Fruit fly (Drosophila melanogaster) whole organism, pupa: Measurements from ENCODE around the gene robo2.

Source experiments
- CG10348 ChIP-seq: fragments of 200-800 bp; sonication (Bioruptor generic); IDR thresholded peaks from 2 replicates; pipeline ENCODE4 v1.3.6; 2022; ENCODE audit warnings: missing biosample characterization, missing genetic modification characterization
- CG13204 ChIP-seq: fragments of 200-800 bp; sonication (Bioruptor generic); optimal IDR thresholded peaks from 2 replicates; lab custom pipeline; 2018; ENCODE audit warnings: missing biosample characterization, mild to moderate bottlenecking, missing genetic modification characterization, moderate library complexity
- CG14655 ChIP-seq: fragments of 200-800 bp; sonication (Bioruptor generic); optimal IDR thresholded peaks from 3 replicates; lab custom pipeline; 2017; ENCODE audit warnings: mild to moderate bottlenecking, missing biosample characterization, missing genetic modification reagents, missing genetic modification characterization
- CG15710 ChIP-seq: fragments of 200-800 bp; sonication (Bioruptor generic); optimal IDR thresholded peaks from 2 replicates; lab custom pipeline; 2018; ENCODE audit warnings: missing biosample characterization, mild to moderate bottlenecking, missing genetic modification characterization, moderate library complexity
- CG17806 ChIP-seq: fragments of 200-800 bp; sonication (Bioruptor generic); optimal IDR thresholded peaks from 2 replicates; lab custom pipeline; 2018; ENCODE audit warnings: missing biosample characterization, mild to moderate bottlenecking, missing genetic modification characterization, moderate library complexity
- CG32121 ChIP-seq: fragments of 200-800 bp; sonication (Bioruptor generic); IDR thresholded peaks from 2 replicates; pipeline ENCODE4 v1.3.6; 2022; ENCODE audit warnings: missing biosample characterization, missing genetic modification characterization
- CG34367 ChIP-seq: fragments of 200-800 bp; sonication (Bioruptor generic); optimal IDR thresholded peaks from 2 replicates; lab custom pipeline; 2018; ENCODE audit warnings: missing biosample characterization, mild to moderate bottlenecking, missing genetic modification characterization
- CG4496 ChIP-seq: fragments of 200-800 bp; sonication (Bioruptor generic); IDR thresholded peaks from 3 replicates; pipeline ENCODE4 v1.3.6; 2022; ENCODE audit warnings: missing biosample characterization, missing genetic modification characterization
- D1 ChIP-seq: fragments of 200-800 bp; sonication (Bioruptor generic); optimal IDR thresholded peaks from 2 replicates; lab custom pipeline; 2018; ENCODE audit warnings: missing biosample characterization, mild to moderate bottlenecking, missing genetic modification characterization, moderate library complexity
- EcR ChIP-seq: fragments of 200-800 bp; sonication (Bioruptor generic); optimal IDR thresholded peaks from 3 replicates; lab custom pipeline; 2019; ENCODE audit warnings: missing biosample characterization, missing genetic modification characterization, mild to moderate bottlenecking, moderate library complexity, missing genetic modification reagents
- Ets98B ChIP-seq: fragments of 200-800 bp; sonication (Bioruptor generic); IDR thresholded peaks from 2 replicates; pipeline ENCODE4 v1.3.6; 2022; ENCODE audit warnings: missing biosample characterization, missing genetic modification characterization
- Pif1A ChIP-seq: fragments of 200-800 bp; sonication (Bioruptor generic); optimal IDR thresholded peaks from 3 replicates; lab custom pipeline; 2016; ENCODE audit warnings: missing biosample characterization, missing genetic modification characterization
- fd96Ca ChIP-seq: fragments of 200-800 bp; sonication (Bioruptor generic); IDR thresholded peaks from 3 replicates; pipeline ENCODE4 v1.3.6; 2022; ENCODE audit warnings: missing biosample characterization, missing genetic modification characterization
- rn ChIP-seq: fragments of 200-800 bp; sonication (Bioruptor generic); IDR thresholded peaks from 2 replicates; pipeline ENCODE4 v1.3.6; 2022; ENCODE audit warnings: missing biosample characterization, missing genetic modification characterization

- TF ChIP-seq CG15710 (peak; percentile 33), Ets98B (GFP tag; lab: Robert Waterston, UW) (no peak), EcR (GFP tag; lab: Kevin White, UChicago) (no peak), fd96Ca (GFP tag; lab: Robert Waterston, UW) (no peak), CG4496 (no peak), CG34367 (tag; lab: Kevin White, UChicago) (peak; percentile 15), Pif1A (GFP tag; lab: Kevin White, UChicago) (no peak), D1 (tag; lab: Kevin White, UChicago) (no peak), rn (GFP tag; lab: Robert Waterston, UW) (no peak), CG32121 (GFP tag; lab: Robert Waterston, UW) (no peak), CG13204 (GFP tag; lab: Kevin White, UChicago) (no peak), CG14655 (GFP tag; lab: Kevin White, UChicago) (no peak), CG10348 (GFP tag; lab: Robert Waterston, UW) (no peak), CG17806 (tag; lab: Kevin White, UChicago) (peak; percentile 17)
Observed at dm6 chr2L:1405573-1405972, 14.7 kb downstream of the robo2 start.
